Worm (Caenorhabditis elegans): ENCODE results near the gene Y53C12A.3.
"Not testable (repeated sequence)": the region's sequence is repeated elsewhere in the genome, so short reads cannot be mapped to it uniquely, and the experiment has no call there.

ce11 chrII:9731810-9732209 is 25.8 kb upstream of the Y53C12A.3 start, which contains the start of gene mab-3:
- TF ChIP-seq ceh-18 (tag; optimal IDR thresholded peaks at IDR 0.05); tbx-2 (tag; optimal IDR thresholded peaks at IDR 0.05); nhr-11 (tag; optimal IDR thresholded peaks at IDR 0.05); hlh-30 (tag; optimal IDR thresholded peaks at IDR 0.05; ENCODE audit: insufficient read depth); fkh-6 (tag; optimal IDR thresholded peaks at IDR 0.05); ceh-14 (tag; optimal IDR thresholded peaks at IDR 0.05); fkh-10 (GFP tag; optimal IDR thresholded peaks at IDR 0.05); sox-4 (tag; optimal IDR thresholded peaks at IDR 0.05); dmd-4 (tag; optimal IDR thresholded peaks at IDR 0.05; ENCODE audit: borderline replicate concordance); syd-9 (tag; optimal IDR thresholded peaks at IDR 0.05): not testable (repeated sequence)

Data from whole organism, late embryonic.